Worm (Caenorhabditis elegans) whole organism, L2 larva: ENCODE data around the gene C30F2.2.

Experiments
- C34F6.9 ChIP-seq: fragments of 150-350 bp; optimal IDR thresholded peaks from 2 replicates; lab custom pipeline; 2014; ENCODE audit warnings: missing biosample characterization, missing genetic modification characterization
- R02D3.7 ChIP-seq: fragments of 150-350 bp; optimal IDR thresholded peaks from 2 replicates; lab custom pipeline; 2014; ENCODE audit warnings: missing biosample characterization, missing genetic modification characterization
- ceh-82 ChIP-seq: fragments of 150-350 bp; optimal IDR thresholded peaks from 2 replicates; lab custom pipeline; 2014; ENCODE audit warnings: missing biosample characterization, missing genetic modification characterization
- nhr-10 ChIP-seq: sonication (generic microtip); optimal IDR thresholded peaks from 2 replicates; lab custom pipeline; 2017; ENCODE audit warnings: missing biosample characterization, missing genetic modification characterization
- nhr-23 ChIP-seq: fragments of 150-350 bp; optimal IDR thresholded peaks from 2 replicates; lab custom pipeline; 2014; ENCODE audit warnings: missing biosample characterization, missing genetic modification reagents, missing genetic modification characterization
- unc-39 ChIP-seq: fragments of 150-350 bp; optimal IDR thresholded peaks from 2 replicates; lab custom pipeline; 2014; ENCODE audit warnings: missing biosample characterization, missing genetic modification characterization
- zag-1 ChIP-seq: fragments of 150-350 bp; optimal IDR thresholded peaks from 2 replicates; lab custom pipeline; 2014; ENCODE audit warnings: missing biosample characterization, missing genetic modification characterization

- TF ChIP-seq R02D3.7 (tag; lab: Kevin White, UChicago) (no peak), C34F6.9 (no peak), ceh-82 (tag; lab: Kevin White, UChicago) (no peak), nhr-23 (tag; lab: Kevin White, UChicago) (no peak), unc-39 (tag; lab: Kevin White, UChicago) (no peak), zag-1 (tag; lab: Kevin White, UChicago) (no peak), nhr-10 (tag; lab: Kevin White, UChicago) (no peak)
Measured at ce11 chrX:16122628-16123027, 37.6 kb upstream of the C30F2.2 start.
